Worm (Caenorhabditis elegans) whole organism, L1 larva: ENCODE data around the gene nhr-205.

ENCODE experiments used
- C16A3.4 ChIP-seq: fragments of 150-350 bp; optimal IDR thresholded peaks from 2 replicates; lab custom pipeline; 2014; ENCODE audit warnings: missing biosample characterization, missing genetic modification characterization
- C34B4.2 ChIP-seq: sonication (generic microtip); optimal IDR thresholded peaks from 2 replicates; lab custom pipeline; 2017; ENCODE audit warnings: mild to moderate bottlenecking, missing genetic modification characterization, missing compliant biosample characterization
- F16B12.6 ChIP-seq: fragments of 150-350 bp; optimal IDR thresholded peaks from 2 replicates; lab custom pipeline; 2014; ENCODE audit warnings: missing biosample characterization, missing genetic modification characterization
- Y116A8C.19 ChIP-seq: sonication (generic microtip); optimal IDR thresholded peaks from 2 replicates; lab custom pipeline; 2016; ENCODE audit warnings: missing compliant biosample characterization, missing genetic modification characterization, borderline replicate concordance
- alr-1 ChIP-seq: fragments of 200-800 bp; sonication (Bioruptor generic); optimal IDR thresholded peaks from 2 replicates; lab custom pipeline; 2018; ENCODE audit warnings: borderline replicate concordance, mild to moderate bottlenecking, missing genetic modification characterization, missing compliant biosample characterization
- aly-2 ChIP-seq: fragments of 150-350 bp; optimal IDR thresholded peaks from 2 replicates; lab custom pipeline; 2014; ENCODE audit warnings: missing biosample characterization, missing genetic modification characterization
- ama-1 ChIP-seq: fragments of 150-350 bp; optimal IDR thresholded peaks from 2 replicates; lab custom pipeline; 2014
- ceh-63 ChIP-seq: fragments of 200-800 bp; sonication (Bioruptor generic); optimal IDR thresholded peaks from 2 replicates; lab custom pipeline; 2018; ENCODE audit warnings: mild to moderate bottlenecking, missing genetic modification characterization, missing compliant biosample characterization
- ceh-8 ChIP-seq: fragments of 200-800 bp; sonication (Bioruptor generic); optimal IDR thresholded peaks from 2 replicates; lab custom pipeline; 2018; ENCODE audit warnings: mild to moderate bottlenecking, missing genetic modification characterization, moderate library complexity, missing compliant biosample characterization
- ceh-82 ChIP-seq, 3 experiments: fragments of 150-350 bp in 1 of 3; sonication (generic microtip) in 2 of 3; optimal IDR thresholded peaks; 2 replicates each; lab custom pipeline; 2014 to 2017; ENCODE audit warnings: missing biosample characterization in 3 of 3, missing genetic modification characterization in 3 of 3
- ceh-88 ChIP-seq: fragments of 200-800 bp; sonication (Bioruptor generic); IDR thresholded peaks from 2 replicates; pipeline ENCODE4 v1.3.6; 2022; ENCODE audit warnings: missing genetic modification characterization, missing compliant biosample characterization
- ceh-90 ChIP-seq: sonication (generic microtip); optimal IDR thresholded peaks from 2 replicates; lab custom pipeline; 2016; ENCODE audit warnings: missing genetic modification characterization, missing compliant biosample characterization
- dpl-1 ChIP-seq, 3 experiments: fragments of 150-350 bp in 2 of 3; sonication (generic microtip) in 1 of 3; optimal IDR thresholded peaks; 2 replicates each; lab custom pipeline; 2014 to 2017; ENCODE audit warnings: missing biosample characterization in 3 of 3, missing genetic modification characterization in 3 of 3, missing genetic modification reagents in 3 of 3
- dsc-1 ChIP-seq: sonication (generic microtip); optimal IDR thresholded peaks from 2 replicates; lab custom pipeline; 2016; ENCODE audit warnings: mild to moderate bottlenecking, missing genetic modification characterization, missing compliant biosample characterization
- efl-1 ChIP-seq, 4 experiments: fragments of 150-350 bp; optimal IDR thresholded peaks in 3 of 4; peaks in 1 of 4; 1 replicate in 1 of 4; 2 replicates in 3 of 4; lab custom pipeline; 2014; ENCODE audit warnings: missing biosample characterization in 2 of 4, missing genetic modification characterization in 2 of 4, missing genetic modification reagents in 2 of 4
- egl-13 ChIP-seq: sonication (generic microtip); optimal IDR thresholded peaks from 2 replicates; lab custom pipeline; 2016; ENCODE audit warnings: missing genotype, missing genetic modification reagents, missing genetic modification characterization, missing compliant biosample characterization
- egl-27 ChIP-seq, 2 experiments: fragments of 150-350 bp in 1 of 2; sonication (generic microtip); optimal IDR thresholded peaks; 3 replicates each; lab custom pipeline; 2017 to 2018; ENCODE audit warnings: missing biosample characterization in 2 of 2, missing genetic modification characterization in 2 of 2, missing genetic modification reagents in 2 of 2
- elt-3 ChIP-seq, 6 experiments: fragments of 150-350 bp in 1 of 6; sonication (generic microtip); optimal IDR thresholded peaks; 2 replicates each; lab custom pipeline; 2017 to 2018; ENCODE audit warnings: missing biosample characterization in 6 of 6, missing genetic modification characterization in 6 of 6, inconsistent platforms in 1 of 6
- ets-5 ChIP-seq: fragments of 200-800 bp; sonication (Bioruptor generic); IDR thresholded peaks from 2 replicates; pipeline ENCODE4 v1.3.6; 2022; ENCODE audit warnings: missing genetic modification characterization, missing compliant biosample characterization
- fkh-10 ChIP-seq: sonication (generic microtip); optimal IDR thresholded peaks from 2 replicates; lab custom pipeline; 2017; ENCODE audit warnings: missing biosample characterization, missing genetic modification reagents, missing genetic modification characterization
- fos-1 ChIP-seq: fragments of 150-350 bp; optimal IDR thresholded peaks from 2 replicates; lab custom pipeline; 2014; ENCODE audit warnings: missing biosample characterization, missing genetic modification characterization
- hlh-4 ChIP-seq: sonication (generic microtip); optimal IDR thresholded peaks from 2 replicates; lab custom pipeline; 2016; ENCODE audit warnings: mild to moderate bottlenecking, missing genetic modification characterization, missing compliant biosample characterization
- hpl-2 ChIP-seq: fragments of 150-350 bp; optimal IDR thresholded peaks from 2 replicates; lab custom pipeline; 2014; ENCODE audit warnings: missing biosample characterization, missing genetic modification reagents, missing genetic modification characterization
- irx-1 ChIP-seq: sonication (generic microtip); optimal IDR thresholded peaks from 2 replicates; lab custom pipeline; 2016; ENCODE audit warnings: missing genetic modification characterization, missing compliant biosample characterization
- lin-13 ChIP-seq: fragments of 150-350 bp; optimal IDR thresholded peaks from 2 replicates; lab custom pipeline; 2014; ENCODE audit warnings: missing biosample characterization, missing genetic modification reagents, missing genetic modification characterization
- lin-35 ChIP-seq, 2 experiments: fragments of 150-350 bp; optimal IDR thresholded peaks; 2 replicates each; lab custom pipeline; 2014; ENCODE audit warnings: missing biosample characterization in 2 of 2, missing genetic modification characterization in 2 of 2, missing genetic modification reagents in 2 of 2
- lin-39 ChIP-seq: fragments of 150-350 bp; optimal IDR thresholded peaks from 2 replicates; lab custom pipeline; 2014; ENCODE audit warnings: missing biosample characterization, missing genetic modification reagents, missing genetic modification characterization
- lsy-2 ChIP-seq, 2 experiments: fragments of 150-350 bp; optimal IDR thresholded peaks; 2 replicates each; lab custom pipeline; 2014; ENCODE audit warnings: missing biosample characterization in 2 of 2, missing genetic modification characterization in 2 of 2
- mab-9 ChIP-seq: fragments of 200-800 bp; sonication (Bioruptor generic); IDR thresholded peaks from 2 replicates; pipeline ENCODE4 v1.3.6; 2022; ENCODE audit warnings: missing genetic modification reagents, missing genetic modification characterization, missing compliant biosample characterization
- nhr-11 ChIP-seq: fragments of 150-350 bp; optimal IDR thresholded peaks from 2 replicates; lab custom pipeline; 2014; ENCODE audit warnings: missing biosample characterization, missing genetic modification characterization
- nhr-12 ChIP-seq: sonication (generic microtip); optimal IDR thresholded peaks from 2 replicates; lab custom pipeline; 2017; ENCODE audit warnings: missing biosample characterization, missing genetic modification characterization
- nhr-19 ChIP-seq: fragments of 200-800 bp; sonication (Bioruptor generic); conservative IDR thresholded peaks from 2 replicates; pipeline ENCODE4 v1.3.6; 2022; ENCODE audit warnings: missing genetic modification characterization, missing compliant biosample characterization
- nhr-237 ChIP-seq: fragments of 150-350 bp; optimal IDR thresholded peaks from 2 replicates; lab custom pipeline; 2014; ENCODE audit warnings: missing biosample characterization, missing genetic modification characterization
- nhr-71 ChIP-seq: sonication (generic microtip); optimal IDR thresholded peaks from 2 replicates; lab custom pipeline; 2016; ENCODE audit warnings: mild to moderate bottlenecking, missing genetic modification characterization, moderate library complexity, missing compliant biosample characterization
- nhr-76 ChIP-seq: sonication (generic microtip); optimal IDR thresholded peaks from 2 replicates; lab custom pipeline; 2017; ENCODE audit warnings: missing biosample characterization, missing genetic modification characterization
- nhr-77 ChIP-seq: fragments of 150-350 bp; optimal IDR thresholded peaks from 2 replicates; lab custom pipeline; 2014; ENCODE audit warnings: missing biosample characterization, missing genetic modification characterization
- nhr-85 ChIP-seq: sonication (generic microtip); peaks from one replicate; lab custom pipeline; 2016; ENCODE audit warnings: missing genetic modification characterization, inconsistent platforms, missing compliant biosample characterization
- nhr-90 ChIP-seq: sonication (generic microtip); optimal IDR thresholded peaks from 2 replicates; lab custom pipeline; 2016; ENCODE audit warnings: mild to moderate bottlenecking, missing genetic modification characterization, missing compliant biosample characterization; ENCODE audit not compliant: poor library complexity
- pax-3 ChIP-seq: fragments of 200-800 bp; sonication (Bioruptor generic); optimal IDR thresholded peaks from 2 replicates; lab custom pipeline; 2018; ENCODE audit warnings: mild to moderate bottlenecking, missing genetic modification characterization, moderate library complexity, missing compliant biosample characterization
- pqm-1 ChIP-seq: sonication (generic microtip); optimal IDR thresholded peaks from 3 replicates; lab custom pipeline; 2017; ENCODE audit warnings: missing biosample characterization, missing genetic modification characterization
- skn-1 ChIP-seq: fragments of 150-350 bp; optimal IDR thresholded peaks from 2 replicates; lab custom pipeline; 2014; ENCODE audit warnings: missing biosample characterization, missing genetic modification characterization
- sox-4 ChIP-seq: sonication (generic microtip); optimal IDR thresholded peaks from 2 replicates; lab custom pipeline; 2016; ENCODE audit warnings: missing genetic modification characterization, missing compliant biosample characterization
- sptf-1 ChIP-seq: fragments of 150-350 bp; optimal IDR thresholded peaks from 2 replicates; lab custom pipeline; 2014; ENCODE audit warnings: missing biosample characterization, missing genetic modification characterization
- sup-37 ChIP-seq: fragments of 200-800 bp; sonication (Bioruptor generic); optimal IDR thresholded peaks from 2 replicates; lab custom pipeline; 2018; ENCODE audit warnings: mild to moderate bottlenecking, missing genetic modification characterization, missing compliant biosample characterization
- tbx-2 ChIP-seq: sonication (generic microtip); optimal IDR thresholded peaks from 2 replicates; lab custom pipeline; 2016; ENCODE audit warnings: missing genetic modification characterization, missing compliant biosample characterization
- tlp-1 ChIP-seq: fragments of 150-350 bp; optimal IDR thresholded peaks from 2 replicates; lab custom pipeline; 2014; ENCODE audit warnings: missing biosample characterization, missing genetic modification characterization
- unc-86 ChIP-seq: sonication (generic microtip); optimal IDR thresholded peaks from 2 replicates; lab custom pipeline; 2016; ENCODE audit warnings: missing genetic modification characterization, missing compliant biosample characterization
- vab-15 ChIP-seq: sonication (generic microtip); optimal IDR thresholded peaks from 2 replicates; lab custom pipeline; 2017; ENCODE audit warnings: missing genotype, mild to moderate bottlenecking, missing genetic modification characterization, missing compliant biosample characterization
- xbp-1 ChIP-seq: sonication (generic microtip); optimal IDR thresholded peaks from 2 replicates; lab custom pipeline; 2016; ENCODE audit warnings: missing genetic modification characterization, missing compliant biosample characterization
- zag-1 ChIP-seq: fragments of 150-350 bp; optimal IDR thresholded peaks from 2 replicates; lab custom pipeline; 2014; ENCODE audit warnings: missing biosample characterization, missing genetic modification characterization
- ztf-4 ChIP-seq: fragments of 150-350 bp; optimal IDR thresholded peaks from 2 replicates; lab custom pipeline; 2014; ENCODE audit warnings: missing biosample characterization, missing genetic modification characterization

nhr-205 gene

DNA sequence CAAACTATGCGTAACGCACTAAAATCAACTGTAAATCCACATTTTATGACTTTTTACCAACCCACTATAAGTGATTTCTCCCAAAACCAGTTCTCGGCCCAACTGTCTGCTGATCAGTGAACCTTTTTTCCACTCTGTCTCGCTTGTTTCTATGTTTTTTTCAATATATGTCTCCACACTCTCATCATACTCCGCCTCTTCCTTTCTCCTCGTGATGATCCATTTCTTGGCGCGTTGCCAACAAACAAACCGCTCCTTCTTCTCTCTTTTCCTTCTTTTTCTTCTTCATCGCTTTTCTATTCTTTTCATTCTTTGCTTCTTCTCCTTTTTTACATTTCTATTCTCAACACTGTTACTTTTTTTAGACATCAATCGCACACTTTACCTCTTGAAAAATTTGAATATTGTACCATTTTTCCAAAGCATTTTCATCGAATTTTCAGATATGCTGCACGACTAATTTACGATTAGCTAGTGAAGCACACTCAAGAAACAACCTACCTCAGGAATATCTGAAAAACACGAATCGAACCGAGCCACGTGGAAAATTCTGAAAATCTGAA is 38.3 kb downstream of the nhr-205 start, which contains the start of gene T06E8.8 (continued):
- TF ChIP-seq pax-3 (tag; lab: Kevin White, UChicago) (no peak), nhr-76 (tag; lab: Kevin White, UChicago) (no peak), irx-1 (tag; lab: Kevin White, UChicago) (peak; percentile 21), dsc-1 (tag; lab: Kevin White, UChicago) (no peak), skn-1 (peak; percentile 65), nhr-90 (tag; lab: Kevin White, UChicago) (peak; percentile 82), nhr-71 (tag; lab: Kevin White, UChicago) (peak; percentile 88), tbx-2 (tag; lab: Kevin White, UChicago) (peak; percentile 82), lin-35 (GFP tag; optimal IDR thresholded peaks at IDR 0.05; lab: Kevin White, UChicago) (peak; percentile 46 to 71), alr-1 (tag; lab: Kevin White, UChicago) (no peak), hlh-4 (tag; lab: Kevin White, UChicago) (no peak), sox-4 (peak; percentile 25), ceh-82 (tag; optimal IDR thresholded peaks at IDR 0.05; lab: Kevin White, UChicago) (peak in 2 of 3 experiments; percentile 35 to 64), egl-13 (tag; lab: Kevin White, UChicago) (no peak), dpl-1 (GFP tag; optimal IDR thresholded peaks at IDR 0.05; lab: Kevin White, UChicago) (peak; percentile 4 to 54 (median 23)), mab-9 (GFP tag; lab: Robert Waterston, UW) (no peak), C16A3.4 (peak; percentile 49), nhr-77 (tag; lab: Kevin White, UChicago) (peak; percentile 49), efl-1 (optimal IDR thresholded peaks at IDR 0.05; lab: Kevin White, UChicago) (peak; percentile 41 to 49), efl-1 (GFP tag; optimal IDR thresholded peaks at IDR 0.05 in 1 of 2; lab: Kevin White, UChicago) (peak in 1 of 2 experiments; percentile 94), unc-86 (tag; lab: Kevin White, UChicago) (no peak), F16B12.6 (no peak), ceh-90 (tag; lab: Kevin White, UChicago) (no peak), elt-3 (tag; optimal IDR thresholded peaks at IDR 0.05; lab: Kevin White, UChicago) (peak in 2 of 6 experiments; percentile 76 to 93), sptf-1 (no peak), pqm-1 (tag; lab: Kevin White, UChicago) (no peak), nhr-237 (tag; lab: Kevin White, UChicago) (no peak), lin-39 (tag; lab: Kevin White, UChicago) (no peak), nhr-19 (peak; percentile 81), vab-15 (no peak), ama-1 (peak; percentile 58), ceh-88 (GFP tag; lab: Robert Waterston, UW) (no peak), egl-27 (tag; optimal IDR thresholded peaks at IDR 0.05; lab: Kevin White, UChicago) (no peak), ets-5 (GFP tag; lab: Robert Waterston, UW) (no peak), nhr-11 (tag; lab: Kevin White, UChicago) (peak; percentile 20), nhr-85 (tag; lab: Kevin White, UChicago) (peak; percentile 99), Y116A8C.19 (no peak), lsy-2 (tag; optimal IDR thresholded peaks at IDR 0.05; lab: Kevin White, UChicago) (peak; percentile 78 to 94), zag-1 (no peak), fkh-10 (GFP tag; lab: Kevin White, UChicago) (no peak), C34B4.2 (tag; lab: Kevin White, UChicago) (no peak), xbp-1 (peak; percentile 64)
- TF ChIP-seq, all 84 proteins: peak for 33

DNA sequence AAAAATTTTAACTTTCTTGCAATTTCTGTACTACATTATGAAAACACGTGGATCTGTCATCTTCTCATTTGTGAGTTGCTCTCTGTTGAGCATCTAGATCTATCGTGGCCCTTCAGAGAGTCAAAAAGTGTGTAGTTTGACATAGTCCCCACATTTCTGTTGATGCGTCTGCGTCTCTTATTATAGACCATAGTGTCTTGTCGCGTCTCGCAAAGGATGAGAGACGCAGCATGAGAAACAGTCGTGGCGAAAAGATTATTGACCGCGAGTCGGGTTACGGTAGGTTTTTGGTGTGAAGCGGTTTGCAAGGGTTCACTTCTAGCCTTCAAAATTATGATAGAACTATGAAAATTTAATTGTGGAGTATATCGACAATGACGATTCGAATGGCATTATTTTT is 39.3 kb downstream of the nhr-205 start:
- TF ChIP-seq xbp-1 (peak; percentile 69), egl-27 (tag; optimal IDR thresholded peaks at IDR 0.05; lab: Kevin White, UChicago) (peak in 1 of 2 experiments; percentile 24), fos-1 (tag; lab: Kevin White, UChicago) (peak; percentile 69), lin-13 (GFP tag; lab: Kevin White, UChicago) (peak; percentile 57), lin-39 (tag; lab: Kevin White, UChicago) (peak; percentile 25), sup-37 (no peak), aly-2 (tag; lab: Kevin White, UChicago) (no peak), egl-13 (tag; lab: Kevin White, UChicago) (peak; percentile 45), unc-86 (tag; lab: Kevin White, UChicago) (peak; percentile 68), nhr-11 (tag; lab: Kevin White, UChicago) (peak; percentile 11), vab-15 (no peak), nhr-85 (tag; lab: Kevin White, UChicago) (peak; percentile 87), hpl-2 (GFP tag; lab: Kevin White, UChicago) (no peak), ztf-4 (no peak), ets-5 (GFP tag; lab: Robert Waterston, UW) (no peak), ceh-8 (GFP tag; lab: Kevin White, UChicago) (no peak), nhr-12 (no peak), C16A3.4 (peak; percentile 43), ceh-63 (no peak), tlp-1 (tag; lab: Kevin White, UChicago) (no peak), sox-4 (no peak)
